Worm (Caenorhabditis elegans) whole organism, midembryonic: ENCODE results near the gene lin-5.

Experiments used
- T22C8.4 ChIP-seq: fragments of 200-800 bp; sonication (Bioruptor generic); IDR thresholded peaks from 2 replicates; pipeline ENCODE4 v1.3.6; 2022; ENCODE audit warnings: missing genetic modification characterization, missing compliant biosample characterization
- flt-1 ChIP-seq: fragments of 200-800 bp; sonication (Bioruptor generic); IDR thresholded peaks from 2 replicates; pipeline ENCODE4 v1.3.6; 2022; ENCODE audit warnings: missing genetic modification characterization, missing compliant biosample characterization
- med-1 ChIP-seq: sonication (generic microtip); optimal IDR thresholded peaks from 2 replicates; lab custom pipeline; 2017; ENCODE audit warnings: missing genetic modification characterization, mild to moderate bottlenecking, missing compliant biosample characterization, antibody characterized with exemption, missing genetic modification reagents; ENCODE audit not compliant: insufficient read depth

- TF ChIP-seq med-1 (GFP tag; lab: Kevin White, UChicago) (no peak), T22C8.4 (GFP tag; lab: Robert Waterston, UW) (no peak), flt-1 (GFP tag; lab: Robert Waterston, UW) (no peak)
These were observed 18.9 kb downstream of the lin-5 start, which contains the start of the genes vha-4 and T01H3.5 for ce11 chrII:7879266-7879718.
